Fruit fly (Drosophila melanogaster): ENCODE data around the gene CG43844.

CG43844 gene

dm6 chr3R:21887588-21888007 is 1.7 kb upstream of the CG43844 start:
- TF ChIP-seq ERR (GFP tag; optimal IDR thresholded peaks at IDR 0.05): no peak
- TF ChIP-seq CG17612 (GFP tag; IDR thresholded peaks at IDR 0.05): no peak
- TF ChIP-seq pan (optimal IDR thresholded peaks at IDR 0.05): no peak
- peak in 1 of 2 experiments; percentile 61 for TF ChIP-seq pan (GFP tag; optimal IDR thresholded peaks at IDR 0.05 in 1 of 2, IDR thresholded peaks at IDR 0.05 in 1 of 2)
- TF ChIP-seq otp (GFP tag; IDR thresholded peaks at IDR 0.05): 0 out of 3 replicates have a peak, but pooled peaks have one; percentile 45
- peak; percentile 53; the same call in 1 of the 2 replicates for TF ChIP-seq Drgx (GFP tag; IDR thresholded peaks at IDR 0.05)
- TF ChIP-seq mam (GFP tag; optimal IDR thresholded peaks at IDR 0.05): peak; percentile 0
- TF ChIP-seq slbo (GFP tag; IDR thresholded peaks at IDR 0.05): peak; percentile 55
- TF ChIP-seq Chrac-16 (GFP tag; optimal IDR thresholded peaks at IDR 0.05): peak; percentile 18
- no peak for TF ChIP-seq CG10431 (GFP tag; optimal IDR thresholded peaks at IDR 0.05)
- TF ChIP-seq CG16815 (GFP tag; optimal IDR thresholded peaks at IDR 0.05): peak; percentile 32
- TF ChIP-seq CG43689 (GFP tag; IDR thresholded peaks at IDR 0.05): no peak
- peak; percentile 85 for TF ChIP-seq Med (GFP tag)
- TF ChIP-seq CG14710 (tag; optimal IDR thresholded peaks at IDR 0.05): peak; percentile 38
- TF ChIP-seq Sox100B (GFP tag; optimal IDR thresholded peaks at IDR 0.05): peak; percentile 12
- no peak for TF ChIP-seq BEAF-32 (GFP tag; optimal IDR thresholded peaks at IDR 0.05)
- TF ChIP-seq ranshi (GFP tag; IDR thresholded peaks at IDR 0.05): peak; percentile 53
- no peak for TF ChIP-seq knrl (GFP tag; IDR thresholded peaks at IDR 0.05; ENCODE audit: partially characterized antibody)
- TF ChIP-seq CG7556 (GFP tag; optimal IDR thresholded peaks at IDR 0.05): peak; percentile 50
- TF ChIP-seq ara (GFP tag; IDR thresholded peaks at IDR 0.05): peak; percentile 40
- peak; percentile 19; the same call in 1 of the 2 replicates for TF ChIP-seq CG10366 (GFP tag; IDR thresholded peaks at IDR 0.05)
- peak; percentile 19 for TF ChIP-seq CG9817 (tag; optimal IDR thresholded peaks at IDR 0.05)
- TF ChIP-seq CG12391 (tag; optimal IDR thresholded peaks at IDR 0.05): peak; percentile 31
- peak; percentile 35 for TF ChIP-seq kay (GFP tag; optimal IDR thresholded peaks at IDR 0.05)
- TF ChIP-seq B-H1 (GFP tag; IDR thresholded peaks at IDR 0.05): peak; percentile 29; the same call in 1 of the 3 replicates
- peak; percentile 25 for TF ChIP-seq Antp (GFP tag; optimal IDR thresholded peaks at IDR 0.05)
- TF ChIP-seq br (optimal IDR thresholded peaks at IDR 0.05): no peak
- TF ChIP-seq CG16863 (GFP tag; optimal IDR thresholded peaks at IDR 0.05): peak; percentile 12
- no peak for TF ChIP-seq hkb (optimal IDR thresholded peaks at IDR 0.05)
- peak; percentile 41; the same call in 1 of the 2 replicates for TF ChIP-seq hkb (GFP tag; IDR thresholded peaks at IDR 0.05)
- TF ChIP-seq HLH3B (GFP tag; IDR thresholded peaks at IDR 0.05): peak; percentile 42; the same call in 1 of the 2 replicates
- TF ChIP-seq gcm (GFP tag; optimal IDR thresholded peaks at IDR 0.05): peak; percentile 11
- TF ChIP-seq CG16779 (GFP tag; IDR thresholded peaks at IDR 0.05): no peak
- TF ChIP-seq gt (GFP tag; IDR thresholded peaks at IDR 0.05): no peak
- peak; percentile 30 for TF ChIP-seq CG4424 (GFP tag; optimal IDR thresholded peaks at IDR 0.05)
- 0 out of 2 replicates have a peak, but pooled peaks have one; percentile 50 for TF ChIP-seq stc (GFP tag; IDR thresholded peaks at IDR 0.05)
- TF ChIP-seq bsh (GFP tag; optimal IDR thresholded peaks at IDR 0.05): peak in 1 of 2 experiments; percentile 35
- TF ChIP-seq CG12155 (GFP tag; optimal IDR thresholded peaks at IDR 0.05): peak; percentile 7
- TF ChIP-seq Asciz (GFP tag; optimal IDR thresholded peaks at IDR 0.05): peak; percentile 40
- TF ChIP-seq Mrtf (GFP tag; IDR thresholded peaks at IDR 0.05): 0 out of 3 replicates have a peak, but pooled peaks have one; percentile 43
- TF ChIP-seq CG17361 (GFP tag; IDR thresholded peaks at IDR 0.05): peak; percentile 85
- TF ChIP-seq slou (GFP tag; optimal IDR thresholded peaks at IDR 0.05): peak; percentile 14
- TF ChIP-seq Hr3 (GFP tag; optimal IDR thresholded peaks at IDR 0.05): peak; percentile 20
- TF ChIP-seq CG6689 (GFP tag; IDR thresholded peaks at IDR 0.05): peak; percentile 72
- 0 out of 2 replicates have a peak, but pooled peaks have one; percentile 27 for TF ChIP-seq sim (GFP tag; IDR thresholded peaks at IDR 0.05)
- no peak for TF ChIP-seq Bgb (GFP tag; IDR thresholded peaks at IDR 0.05; ENCODE audit: partially characterized antibody)
- TF ChIP-seq CG1233 (GFP tag; optimal IDR thresholded peaks at IDR 0.05): no peak
- peak; percentile 14 for TF ChIP-seq ATbp (GFP tag; optimal IDR thresholded peaks at IDR 0.05)
- peak; percentile 6 for TF ChIP-seq CG8924 (tag; optimal IDR thresholded peaks at IDR 0.05)
- no peak for TF ChIP-seq peb (GFP tag; IDR thresholded peaks at IDR 0.05)
- TF ChIP-seq CG13775 (GFP tag; optimal IDR thresholded peaks at IDR 0.05): peak; percentile 10
- peak; percentile 44 for TF ChIP-seq CG1603 (tag; optimal IDR thresholded peaks at IDR 0.05)

Data from whole organism, embryonic.